Worm (Caenorhabditis elegans): ENCODE data around the gene trr-1.

The trr-1 gene

ce11 chrII:11634681-11635527 is 40.8 kb downstream of the trr-1 start:
- peak; percentile 56 for TF ChIP-seq lin-13 (GFP tag; optimal IDR thresholded peaks at IDR 0.05)
- TF ChIP-seq nhr-21 (tag; optimal IDR thresholded peaks at IDR 0.05): peak; percentile 64
- TF ChIP-seq ztf-1 (GFP tag; conservative IDR thresholded peaks at IDR 0.05): no peak
- TF ChIP-seq nhr-77 (tag; optimal IDR thresholded peaks at IDR 0.05): no peak
- peak in 1 of 2 experiments; percentile 75 for TF ChIP-seq mdl-1 (tag; optimal IDR thresholded peaks at IDR 0.05)
- TF ChIP-seq lin-39 (tag; optimal IDR thresholded peaks at IDR 0.05): no peak
- no peak for TF ChIP-seq nhr-6 (tag; optimal IDR thresholded peaks at IDR 0.05)
- peak; percentile 56 for TF ChIP-seq lin-11 (tag; optimal IDR thresholded peaks at IDR 0.05)
- TF ChIP-seq snpc-4 (tag; optimal IDR thresholded peaks at IDR 0.05): no peak
- no peak for TF ChIP-seq dmd-4 (tag; optimal IDR thresholded peaks at IDR 0.05)
- TF ChIP-seq ztf-11 (tag; optimal IDR thresholded peaks at IDR 0.05): no peak
- peak; percentile 67 for TF ChIP-seq ama-1 (optimal IDR thresholded peaks at IDR 0.05)
- no peak for TF ChIP-seq ceh-82 (tag; optimal IDR thresholded peaks at IDR 0.05)
- TF ChIP-seq fos-1 (tag; optimal IDR thresholded peaks at IDR 0.05): peak; percentile 86
- no peak for TF ChIP-seq unc-62 (GFP tag; optimal IDR thresholded peaks at IDR 0.05)
- TF ChIP-seq alr-1 (tag; optimal IDR thresholded peaks at IDR 0.05): no peak
- TF ChIP-seq blmp-1 (tag; optimal IDR thresholded peaks at IDR 0.05; ENCODE audit: insufficient read depth): peak; percentile 0
- peak; percentile 50 for TF ChIP-seq ztf-4 (tag; optimal IDR thresholded peaks at IDR 0.05)
- TF ChIP-seq sma-3 (GFP tag; optimal IDR thresholded peaks at IDR 0.05): peak; percentile 79
- peak in 1 of 2 experiments; percentile 46 for TF ChIP-seq lsy-2 (tag; optimal IDR thresholded peaks at IDR 0.05)
- peak; percentile 90 for TF ChIP-seq sma-9 (GFP tag; optimal IDR thresholded peaks at IDR 0.05)
- TF ChIP-seq sma-9 (tag; optimal IDR thresholded peaks at IDR 0.05): no peak
- TF ChIP-seq egl-27 (tag; optimal IDR thresholded peaks at IDR 0.05): peak; percentile 46
- TF ChIP-seq ceh-16 (tag; optimal IDR thresholded peaks at IDR 0.05): peak; percentile 53
- peak; percentile 85 for TF ChIP-seq crh-2 (tag; optimal IDR thresholded peaks at IDR 0.05)
- TF ChIP-seq Y55F3AM.14 (GFP tag; optimal IDR thresholded peaks at IDR 0.05): peak; percentile 48
- TF ChIP-seq mab-5 (tag; optimal IDR thresholded peaks at IDR 0.05): peak; percentile 60
- TF ChIP-seq elt-3 (tag; optimal IDR thresholded peaks at IDR 0.05): no peak
- TF ChIP-seq ZK546.5 (tag; optimal IDR thresholded peaks at IDR 0.05): no peak
- TF ChIP-seq skn-1 (tag; optimal IDR thresholded peaks at IDR 0.05): no peak
- peak; percentile 93 for TF ChIP-seq F13H6.1 (tag; optimal IDR thresholded peaks at IDR 0.05)
- no peak for TF ChIP-seq nhr-23 (tag; optimal IDR thresholded peaks at IDR 0.05)
- TF ChIP-seq sem-4 (tag; optimal IDR thresholded peaks at IDR 0.05): peak; percentile 78
- peak; percentile 75 for TF ChIP-seq nhr-25 (tag; optimal IDR thresholded peaks at IDR 0.05)
- no peak for TF ChIP-seq gmeb-1 (tag; optimal IDR thresholded peaks at IDR 0.05)
- TF ChIP-seq aly-2 (tag; optimal IDR thresholded peaks at IDR 0.05): no peak
- peak; percentile 94 for TF ChIP-seq nhr-129 (tag; optimal IDR thresholded peaks at IDR 0.05)
- no peak for TF ChIP-seq nhr-10 (tag; optimal IDR thresholded peaks at IDR 0.05)
- TF ChIP-seq zag-1 (tag; optimal IDR thresholded peaks at IDR 0.05): peak; percentile 78
- peak; percentile 50 for TF ChIP-seq unc-55 (GFP tag; optimal IDR thresholded peaks at IDR 0.05)
- peak; percentile 70 for TF ChIP-seq C34F6.9 (tag; optimal IDR thresholded peaks at IDR 0.05)
- no peak for TF ChIP-seq nhr-237 (tag; optimal IDR thresholded peaks at IDR 0.05)
- no peak for TF ChIP-seq unc-39 (tag; optimal IDR thresholded peaks at IDR 0.05)

ce11 chrII:11634057-11634676 is 41.6 kb downstream of the trr-1 start:
- TF ChIP-seq crh-2 (tag; optimal IDR thresholded peaks at IDR 0.05) (peak; percentile 90), elt-1 (tag; optimal IDR thresholded peaks at IDR 0.05) (no peak), nhr-6 (tag; optimal IDR thresholded peaks at IDR 0.05) (peak; percentile 62), nhr-77 (tag; optimal IDR thresholded peaks at IDR 0.05) (peak; percentile 6), alr-1 (tag; optimal IDR thresholded peaks at IDR 0.05) (no peak), ceh-82 (tag; optimal IDR thresholded peaks at IDR 0.05) (peak; percentile 46), ztf-4 (tag; optimal IDR thresholded peaks at IDR 0.05) (peak; percentile 79), blmp-1 (tag; optimal IDR thresholded peaks at IDR 0.05; ENCODE audit: insufficient read depth) (peak; percentile 83), R02D3.7 (tag; optimal IDR thresholded peaks at IDR 0.05) (no peak), sma-9 (GFP tag; optimal IDR thresholded peaks at IDR 0.05) (peak; percentile 93), sma-9 (tag; optimal IDR thresholded peaks at IDR 0.05) (no peak), egl-27 (tag; optimal IDR thresholded peaks at IDR 0.05) (peak; percentile 89), ztf-1 (GFP tag; conservative IDR thresholded peaks at IDR 0.05) (no peak), dmd-4 (tag; optimal IDR thresholded peaks at IDR 0.05) (no peak), snpc-4 (tag; optimal IDR thresholded peaks at IDR 0.05) (peak; percentile 59), nhr-25 (tag; optimal IDR thresholded peaks at IDR 0.05) (peak; percentile 89), sem-4 (tag; optimal IDR thresholded peaks at IDR 0.05) (peak; percentile 87), nhr-129 (tag; optimal IDR thresholded peaks at IDR 0.05) (peak; percentile 95), nhr-237 (tag; optimal IDR thresholded peaks at IDR 0.05) (no peak), lin-11 (tag; optimal IDR thresholded peaks at IDR 0.05) (peak; percentile 70), fos-1 (tag; optimal IDR thresholded peaks at IDR 0.05) (peak; percentile 88), ama-1 (optimal IDR thresholded peaks at IDR 0.05) (peak; percentile 78), lin-13 (GFP tag; optimal IDR thresholded peaks at IDR 0.05) (peak; percentile 78), nhr-23 (tag; optimal IDR thresholded peaks at IDR 0.05) (no peak), Y55F3AM.14 (GFP tag; optimal IDR thresholded peaks at IDR 0.05) (peak; percentile 91), skn-1 (tag; optimal IDR thresholded peaks at IDR 0.05) (no peak), mbf-1 (tag; optimal IDR thresholded peaks at IDR 0.05) (no peak), ztf-11 (tag; optimal IDR thresholded peaks at IDR 0.05) (no peak), sma-3 (GFP tag; optimal IDR thresholded peaks at IDR 0.05) (peak; percentile 90), mab-5 (tag; optimal IDR thresholded peaks at IDR 0.05) (peak; percentile 86), gmeb-1 (tag; optimal IDR thresholded peaks at IDR 0.05) (peak; percentile 59), nhr-10 (tag; optimal IDR thresholded peaks at IDR 0.05) (no peak), unc-62 (GFP tag; optimal IDR thresholded peaks at IDR 0.05) (no peak), unc-55 (GFP tag; optimal IDR thresholded peaks at IDR 0.05) (peak; percentile 75)

All from whole organism, L2 larva.